Worm (Caenorhabditis elegans) whole organism, late embryonic: ENCODE measurements around the gene nas-24.

ENCODE experiments used
- C08G9.2 ChIP-seq: sonication (generic microtip); optimal IDR thresholded peaks from 2 replicates; lab custom pipeline; 2016; ENCODE audit warnings: mild to moderate bottlenecking, missing genetic modification characterization, moderate library complexity, missing compliant biosample characterization
- C38D4.7 ChIP-seq: fragments of 200-800 bp; sonication (Bioruptor generic); optimal IDR thresholded peaks from 2 replicates; lab custom pipeline; 2018; ENCODE audit warnings: mild to moderate bottlenecking, missing genetic modification characterization, moderate library complexity, missing compliant biosample characterization
- K09A11.1 ChIP-seq: sonication (generic microtip); optimal IDR thresholded peaks from 2 replicates; lab custom pipeline; 2017; ENCODE audit warnings: antibody characterized with exemption, mild to moderate bottlenecking, missing genetic modification characterization, missing compliant biosample characterization; ENCODE audit not compliant: insufficient read depth
- ahr-1 ChIP-seq: sonication (generic microtip); optimal IDR thresholded peaks from 2 replicates; lab custom pipeline; 2016; ENCODE audit warnings: missing genetic modification characterization, missing compliant biosample characterization
- ama-1 ChIP-seq: fragments of 150-350 bp; optimal IDR thresholded peaks from 2 replicates; lab custom pipeline; 2014
- ceh-14 ChIP-seq: sonication (generic microtip); optimal IDR thresholded peaks from 2 replicates; lab custom pipeline; 2016; ENCODE audit warnings: missing genotype, missing genetic modification characterization, missing compliant biosample characterization
- ceh-22 ChIP-seq: sonication (generic microtip); optimal IDR thresholded peaks from 2 replicates; lab custom pipeline; 2017; ENCODE audit warnings: missing biosample characterization, missing genetic modification characterization
- ceh-24 ChIP-seq: sonication (generic microtip); optimal IDR thresholded peaks from 2 replicates; lab custom pipeline; 2016; ENCODE audit warnings: mild to moderate bottlenecking, missing genetic modification characterization, missing compliant biosample characterization
- ceh-30 ChIP-seq: fragments of 150-350 bp; optimal IDR thresholded peaks from 2 replicates; lab custom pipeline; 2014; ENCODE audit warnings: missing biosample characterization, missing genetic modification characterization
- ceh-31 ChIP-seq: sonication (generic microtip); optimal IDR thresholded peaks from 2 replicates; lab custom pipeline; 2016; ENCODE audit warnings: missing genetic modification characterization, missing compliant biosample characterization
- ceh-45 ChIP-seq: fragments of 200-800 bp; sonication (Bioruptor generic); IDR thresholded peaks from 2 replicates; pipeline ENCODE4 v1.3.6; 2022; ENCODE audit warnings: missing genetic modification reagents, missing genetic modification characterization, missing compliant biosample characterization
- ceh-48 ChIP-seq: sonication (generic microtip); optimal IDR thresholded peaks from 2 replicates; lab custom pipeline; 2016; ENCODE audit warnings: missing genetic modification characterization, inconsistent platforms, missing compliant biosample characterization
- ceh-6 ChIP-seq: fragments of 200-800 bp; sonication (Bioruptor generic); optimal IDR thresholded peaks from 2 replicates; lab custom pipeline; 2018; ENCODE audit warnings: mild to moderate bottlenecking, missing genetic modification characterization, missing compliant biosample characterization
- ceh-9 ChIP-seq: sonication (generic microtip); optimal IDR thresholded peaks from 2 replicates; lab custom pipeline; 2016; ENCODE audit warnings: mild to moderate bottlenecking, missing genetic modification characterization, inconsistent platforms, missing compliant biosample characterization
- che-1 ChIP-seq: sonication (generic microtip); optimal IDR thresholded peaks from 2 replicates; lab custom pipeline; 2016; ENCODE audit warnings: mild to moderate bottlenecking, missing genetic modification characterization, missing compliant biosample characterization
- dmd-4 ChIP-seq: sonication (generic microtip); optimal IDR thresholded peaks from 2 replicates; lab custom pipeline; 2016; ENCODE audit warnings: borderline replicate concordance, missing genetic modification characterization, missing compliant biosample characterization
- dve-1 ChIP-seq: sonication (generic microtip); optimal IDR thresholded peaks from 2 replicates; lab custom pipeline; 2017; ENCODE audit warnings: antibody characterized with exemption, mild to moderate bottlenecking, missing genetic modification characterization, missing compliant biosample characterization
- elt-2 ChIP-seq: sonication (generic microtip); optimal IDR thresholded peaks from 2 replicates; lab custom pipeline; 2016; ENCODE audit warnings: missing genetic modification reagents, missing genetic modification characterization, missing compliant biosample characterization
- elt-4 ChIP-seq: sonication (generic microtip); optimal IDR thresholded peaks from 2 replicates; lab custom pipeline; 2016; ENCODE audit warnings: missing genetic modification characterization, missing compliant biosample characterization
- eyg-1 ChIP-seq: sonication (generic microtip); optimal IDR thresholded peaks from 2 replicates; lab custom pipeline; 2016; ENCODE audit warnings: missing genotype, missing genetic modification characterization, missing compliant biosample characterization
- fax-1 ChIP-seq: sonication (generic microtip); optimal IDR thresholded peaks from 2 replicates; lab custom pipeline; 2016; ENCODE audit warnings: missing genotype, missing genetic modification characterization, missing compliant biosample characterization
- fkh-10 ChIP-seq: fragments of 150-350 bp; optimal IDR thresholded peaks from 2 replicates; lab custom pipeline; 2014; ENCODE audit warnings: missing biosample characterization, missing genetic modification reagents, missing genetic modification characterization
- hlh-15 ChIP-seq: sonication (generic microtip); optimal IDR thresholded peaks from 2 replicates; lab custom pipeline; 2016; ENCODE audit warnings: missing genetic modification characterization, missing compliant biosample characterization
- hlh-6 ChIP-seq: sonication (generic microtip); optimal IDR thresholded peaks from 2 replicates; lab custom pipeline; 2016; ENCODE audit warnings: missing genotype, missing genetic modification characterization, missing compliant biosample characterization
- hlh-8 ChIP-seq: sonication (generic microtip); optimal IDR thresholded peaks from 2 replicates; lab custom pipeline; 2016; ENCODE audit warnings: missing genotype, missing genetic modification characterization, missing compliant biosample characterization
- lim-6 ChIP-seq: sonication (generic microtip); optimal IDR thresholded peaks from 2 replicates; lab custom pipeline; 2016; ENCODE audit warnings: missing genetic modification characterization, missing compliant biosample characterization
- lin-11 ChIP-seq: fragments of 200-800 bp; sonication (Bioruptor generic); optimal IDR thresholded peaks from 2 replicates; lab custom pipeline; 2018; ENCODE audit warnings: mild to moderate bottlenecking, missing genetic modification characterization, missing compliant biosample characterization
- nfya-1 ChIP-seq: sonication (generic microtip); optimal IDR thresholded peaks from 2 replicates; lab custom pipeline; 2017; ENCODE audit warnings: missing genetic modification characterization, mild to moderate bottlenecking, missing compliant biosample characterization, antibody characterized with exemption, moderate library complexity
- nhr-232 ChIP-seq: sonication (generic microtip); optimal IDR thresholded peaks from 2 replicates; lab custom pipeline; 2016; ENCODE audit warnings: missing genetic modification characterization, missing compliant biosample characterization
- ref-2 ChIP-seq: sonication (generic microtip); optimal IDR thresholded peaks from 2 replicates; lab custom pipeline; 2016; ENCODE audit warnings: missing genetic modification characterization, missing compliant biosample characterization
- rnt-1 ChIP-seq: sonication (generic microtip); optimal IDR thresholded peaks from 2 replicates; lab custom pipeline; 2016; ENCODE audit warnings: missing genetic modification characterization, missing compliant biosample characterization
- sox-2 ChIP-seq: fragments of 200-800 bp; sonication (Bioruptor generic); IDR thresholded peaks from 2 replicates; pipeline ENCODE4 v1.3.6; 2022; ENCODE audit warnings: missing genetic modification reagents, missing genetic modification characterization, missing compliant biosample characterization
- syd-9 ChIP-seq: sonication (generic microtip); optimal IDR thresholded peaks from 2 replicates; lab custom pipeline; 2016; ENCODE audit warnings: mild to moderate bottlenecking, missing genetic modification characterization, moderate library complexity, missing compliant biosample characterization
- ttx-3 ChIP-seq: sonication (generic microtip); optimal IDR thresholded peaks from 2 replicates; lab custom pipeline; 2016; ENCODE audit warnings: missing genetic modification reagents, missing genetic modification characterization, missing compliant biosample characterization
- unc-3 ChIP-seq, 2 experiments: fragments of 200-800 bp in 1 of 2; sonication (Bioruptor generic) in 1 of 2; sonication (generic microtip) in 1 of 2; conservative IDR thresholded peaks in 1 of 2; optimal IDR thresholded peaks in 1 of 2; 2 replicates each; pipeline versions ENCODE4 v1.3.6 to Lab custom; 2016 to 2022; ENCODE audit warnings: missing compliant biosample characterization in 2 of 2, missing genetic modification characterization in 2 of 2, missing genetic modification reagents in 1 of 2
- unc-42 ChIP-seq: sonication (generic microtip); optimal IDR thresholded peaks from 2 replicates; lab custom pipeline; 2016; ENCODE audit warnings: missing genotype, missing genetic modification characterization, missing compliant biosample characterization
- unc-55 ChIP-seq: sonication (generic microtip); optimal IDR thresholded peaks from 2 replicates; lab custom pipeline; 2017; ENCODE audit warnings: missing biosample characterization, missing genetic modification reagents, missing genetic modification characterization
- zip-5 ChIP-seq: sonication (generic microtip); optimal IDR thresholded peaks from 2 replicates; lab custom pipeline; 2016; ENCODE audit warnings: missing genetic modification characterization, missing compliant biosample characterization
- ztf-16 ChIP-seq: sonication (generic microtip); optimal IDR thresholded peaks from 2 replicates; lab custom pipeline; 2017; ENCODE audit warnings: missing genetic modification characterization, missing compliant biosample characterization

The nas-24 gene

ce11 chrV:13738374-13738773 lies 30.8 kb upstream of the nas-24 start, which contains the start of gene irg-5:
Gene irg-5, minus strand, starts transcription at chrV:13738474.
- TF ChIP-seq ceh-45 (GFP tag; lab: Robert Waterston, UW): no peak
- TF ChIP-seq ahr-1 (tag; lab: Kevin White, UChicago): no peak
- TF ChIP-seq ceh-6 (GFP tag; lab: Kevin White, UChicago): no peak
- TF ChIP-seq hlh-15 (tag; lab: Kevin White, UChicago): no peak
- no peak for TF ChIP-seq ceh-48 (tag; lab: Kevin White, UChicago)
- no peak for TF ChIP-seq ceh-30 (tag; lab: Kevin White, UChicago)
- no peak for TF ChIP-seq rnt-1
- TF ChIP-seq ztf-16 (tag; lab: Kevin White, UChicago): no peak
- no peak for TF ChIP-seq syd-9 (tag; lab: Kevin White, UChicago)
- no peak for TF ChIP-seq ceh-24 (tag; lab: Kevin White, UChicago)
- TF ChIP-seq eyg-1 (tag; lab: Kevin White, UChicago): no peak
- TF ChIP-seq nhr-232: no peak
- TF ChIP-seq fkh-10 (GFP tag; lab: Kevin White, UChicago): no peak
- no peak for TF ChIP-seq nfya-1 (tag; lab: Kevin White, UChicago)
- TF ChIP-seq C38D4.7 (GFP tag; lab: Kevin White, UChicago): no peak
- no peak for TF ChIP-seq C08G9.2
- no peak for TF ChIP-seq ttx-3 (tag; lab: Kevin White, UChicago)
- TF ChIP-seq dmd-4 (tag; lab: Kevin White, UChicago): no peak
- no peak for TF ChIP-seq dve-1 (tag; lab: Kevin White, UChicago)
- TF ChIP-seq, all 69 proteins: peak for 0

DNA sequence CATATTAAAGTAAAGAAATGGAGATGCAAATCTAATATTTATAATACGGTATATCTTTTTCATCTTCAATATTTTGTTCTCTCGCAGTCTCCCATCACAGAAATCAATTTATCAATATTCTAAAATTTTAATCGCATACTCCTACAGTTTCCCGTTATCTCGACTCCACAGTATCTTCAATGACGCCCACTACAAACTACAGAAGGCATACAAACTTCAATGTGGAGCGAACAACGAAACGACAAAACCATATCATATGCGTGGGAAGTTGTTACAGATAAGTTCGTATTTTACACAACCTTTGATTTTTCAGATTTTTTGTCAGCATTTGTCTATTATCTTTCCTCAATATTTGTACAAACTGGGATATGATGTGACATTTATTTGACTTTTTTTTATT lies 29.3 kb upstream of the nas-24 start:
- TF ChIP-seq C38D4.7 (GFP tag; lab: Kevin White, UChicago) (no peak), lin-11 (no peak), che-1 (tag; lab: Kevin White, UChicago) (no peak), ceh-22 (tag; lab: Kevin White, UChicago) (no peak), hlh-8 (tag; lab: Kevin White, UChicago) (no peak), unc-55 (GFP tag; lab: Kevin White, UChicago) (no peak), sox-2 (GFP tag; lab: Robert Waterston, UW) (no peak), ama-1 (lab: Kevin White, UChicago) (no peak), fax-1 (tag; lab: Kevin White, UChicago) (no peak), nhr-232 (no peak), eyg-1 (tag; lab: Kevin White, UChicago) (no peak), unc-3 (GFP tag; conservative IDR thresholded peaks at IDR 0.05; lab: Robert Waterston, UW) (no peak), unc-3 (tag; optimal IDR thresholded peaks at IDR 0.05; lab: Kevin White, UChicago) (no peak), ref-2 (tag; lab: Kevin White, UChicago) (no peak), lim-6 (tag; lab: Kevin White, UChicago) (no peak), ceh-48 (tag; lab: Kevin White, UChicago) (no peak), ceh-9 (no peak), hlh-15 (tag; lab: Kevin White, UChicago) (no peak), rnt-1 (no peak), K09A11.1 (tag; lab: Kevin White, UChicago) (no peak), hlh-6 (no peak)
- TF ChIP-seq, all 69 proteins: peak for 0

ce11 chrV:13744901-13745300 lies 24.3 kb upstream of the nas-24 start, which contains the start of gene F35E12.9:
Gene F35E12.9, minus strand, starts transcription at chrV:13745127.
- TF ChIP-seq ttx-3 (tag; lab: Kevin White, UChicago) (no peak), ceh-14 (no peak), lim-6 (tag; lab: Kevin White, UChicago) (no peak), ceh-48 (tag; lab: Kevin White, UChicago) (no peak), elt-2 (tag; lab: Kevin White, UChicago) (peak; percentile 29)

DNA sequence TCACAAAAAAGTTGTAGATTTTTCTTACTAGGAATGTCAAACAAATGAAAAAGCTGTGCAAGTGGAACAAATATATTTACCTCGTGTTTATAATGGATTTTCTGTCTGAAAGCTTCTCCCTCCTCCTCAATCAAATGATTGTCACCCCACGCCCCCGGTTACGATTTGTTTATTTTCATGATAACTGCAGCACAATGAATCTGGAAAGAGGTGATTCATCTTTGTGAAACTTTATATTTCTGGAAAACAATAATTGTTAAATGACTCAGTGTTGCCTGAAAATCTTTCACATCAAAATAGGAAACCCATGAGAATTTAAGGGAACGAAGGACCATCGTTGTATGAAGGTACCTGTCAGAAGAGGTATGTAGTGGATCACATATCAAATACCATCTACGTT lies 20.5 kb upstream of the nas-24 start, which contains the start of gene F35E12.10:
Gene F35E12.10 (minus strand): TSS at position 101 of the 400 bp plus-strand sequence.
- TF ChIP-seq C38D4.7 (GFP tag; lab: Kevin White, UChicago) (no peak), zip-5 (tag; lab: Kevin White, UChicago) (no peak), elt-4 (tag; lab: Kevin White, UChicago) (no peak), syd-9 (tag; lab: Kevin White, UChicago) (no peak), ceh-31 (tag; lab: Kevin White, UChicago) (no peak), ceh-24 (tag; lab: Kevin White, UChicago) (no peak), unc-42 (no peak), C08G9.2 (no peak), ztf-16 (tag; lab: Kevin White, UChicago) (no peak)
